Fruit fly (Drosophila melanogaster) whole organism, prepupa: Measurements from ENCODE around the gene CG8188.
A peak's percentile ranks its signal among the peaks of the same experiment; 100 is the strongest.

Experiments
- CG10631 ChIP-seq: fragments of 200-800 bp; sonication (Bioruptor generic); optimal IDR thresholded peaks from 2 replicates; lab custom pipeline; 2016; ENCODE audit warnings: missing biosample characterization, missing genetic modification characterization
- CG10669 ChIP-seq: fragments of 200-800 bp; sonication (Bioruptor generic); optimal IDR thresholded peaks from 3 replicates; lab custom pipeline; 2018; ENCODE audit warnings: missing biosample characterization, mild to moderate bottlenecking, missing genetic modification characterization, moderate library complexity
- CG11294 ChIP-seq: fragments of 200-800 bp; sonication (Bioruptor generic); IDR thresholded peaks from 2 replicates; pipeline ENCODE4 v1.3.6; 2022; ENCODE audit warnings: missing biosample characterization, missing genetic modification characterization
- CG11902 ChIP-seq: fragments of 200-800 bp; sonication (Bioruptor generic); optimal IDR thresholded peaks from 3 replicates; lab custom pipeline; 2016; ENCODE audit warnings: missing biosample characterization, missing genetic modification characterization
- CG15336 ChIP-seq: fragments of 200-800 bp; sonication (Bioruptor generic); IDR thresholded peaks from 2 replicates; pipeline ENCODE4 v1.3.6; 2022; ENCODE audit warnings: missing biosample characterization, missing genetic modification characterization
- CG1621 ChIP-seq: fragments of 200-800 bp; sonication (Bioruptor generic); optimal IDR thresholded peaks from 3 replicates; lab custom pipeline; 2018; ENCODE audit warnings: missing biosample characterization, mild to moderate bottlenecking, missing genetic modification characterization
- CG16779 ChIP-seq: fragments of 200-800 bp; sonication (Bioruptor generic); optimal IDR thresholded peaks from 3 replicates; lab custom pipeline; 2017; ENCODE audit warnings: missing biosample characterization, mild to moderate bottlenecking, missing genetic modification characterization
- CG31627 ChIP-seq: fragments of 200-800 bp; sonication (Bioruptor generic); optimal IDR thresholded peaks from 3 replicates; lab custom pipeline; 2016; ENCODE audit warnings: missing biosample characterization, missing genetic modification characterization
- CG32006 ChIP-seq: fragments of 200-800 bp; sonication (Bioruptor generic); optimal IDR thresholded peaks from 3 replicates; lab custom pipeline; 2017; ENCODE audit warnings: missing biosample characterization, mild to moderate bottlenecking, missing genetic modification characterization
- CG34406 ChIP-seq: fragments of 200-800 bp; sonication (Bioruptor generic); optimal IDR thresholded peaks from 3 replicates; lab custom pipeline; 2016; ENCODE audit warnings: missing biosample characterization, missing genetic modification characterization
- CG3919 ChIP-seq: fragments of 200-800 bp; sonication (Bioruptor generic); optimal IDR thresholded peaks from 3 replicates; lab custom pipeline; 2016; ENCODE audit warnings: missing biosample characterization, missing genetic modification characterization
- CG4318 ChIP-seq: fragments of 200-800 bp; sonication (Bioruptor generic); optimal IDR thresholded peaks from 3 replicates; lab custom pipeline; 2017; ENCODE audit warnings: missing biosample characterization, mild to moderate bottlenecking, missing genetic modification characterization
- CG6163 ChIP-seq: fragments of 200-800 bp; sonication (Bioruptor generic); IDR thresholded peaks from 3 replicates; pipeline ENCODE4 v1.3.6; 2022; ENCODE audit warnings: missing biosample characterization, missing genetic modification characterization
- CG6276 ChIP-seq: fragments of 200-800 bp; sonication (Bioruptor generic); optimal IDR thresholded peaks from 2 replicates; lab custom pipeline; 2017; ENCODE audit warnings: missing biosample characterization, mild to moderate bottlenecking, missing genetic modification characterization
- CG6792 ChIP-seq: fragments of 200-800 bp; sonication (Bioruptor generic); optimal IDR thresholded peaks from 3 replicates; lab custom pipeline; 2016; ENCODE audit warnings: missing biosample characterization, missing genetic modification characterization
- CG6808 ChIP-seq: fragments of 200-800 bp; sonication (Bioruptor generic); optimal IDR thresholded peaks from 3 replicates; lab custom pipeline; 2017; ENCODE audit warnings: missing biosample characterization, missing genetic modification characterization, mild to moderate bottlenecking, moderate library complexity, missing genetic modification reagents
- CG6854 ChIP-seq: fragments of 200-800 bp; sonication (Bioruptor generic); optimal IDR thresholded peaks from 2 replicates; lab custom pipeline; 2017; ENCODE audit warnings: missing biosample characterization, mild to moderate bottlenecking, missing genetic modification characterization
- CG7368 ChIP-seq: fragments of 200-800 bp; sonication (Bioruptor generic); optimal IDR thresholded peaks from 3 replicates; lab custom pipeline; 2016; ENCODE audit warnings: missing biosample characterization, missing genetic modification characterization
- CG8119 ChIP-seq: fragments of 200-800 bp; sonication (Bioruptor generic); IDR thresholded peaks from 3 replicates; pipeline ENCODE4 v1.3.6; 2022; ENCODE audit warnings: missing biosample characterization, missing genetic modification characterization
- CG8632 ChIP-seq: fragments of 200-800 bp; sonication (Bioruptor generic); optimal IDR thresholded peaks from 3 replicates; lab custom pipeline; 2016; ENCODE audit warnings: missing biosample characterization, missing genetic modification characterization
- CG9139 ChIP-seq: fragments of 200-800 bp; sonication (Bioruptor generic); optimal IDR thresholded peaks from 3 replicates; lab custom pipeline; 2017; ENCODE audit warnings: missing biosample characterization, mild to moderate bottlenecking, missing genetic modification characterization
- Eip78C ChIP-seq: fragments of 200-800 bp; sonication (Bioruptor generic); peaks from one replicate; lab custom pipeline; 2016; ENCODE audit warnings: missing biosample characterization, missing genetic modification characterization
- Ets21C ChIP-seq: fragments of 200-800 bp; sonication (Bioruptor generic); optimal IDR thresholded peaks from 3 replicates; lab custom pipeline; 2016; ENCODE audit warnings: missing biosample characterization, missing genetic modification characterization
- Ets96B ChIP-seq: fragments of 200-800 bp; optimal IDR thresholded peaks from 2 replicates; lab custom pipeline; 2019; ENCODE audit warnings: missing biosample characterization, mild to moderate bottlenecking, missing genetic modification characterization, moderate library complexity
- Hr38 ChIP-seq: sonication (Bioruptor generic); optimal IDR thresholded peaks from 2 replicates; lab custom pipeline; 2016; ENCODE audit warnings: missing biosample characterization, missing genetic modification characterization
- Hr39 ChIP-seq: fragments of 200-800 bp; sonication (Bioruptor generic); optimal IDR thresholded peaks from 2 replicates; lab custom pipeline; 2016; ENCODE audit warnings: missing biosample characterization, missing genetic modification characterization
- Hr4 ChIP-seq: fragments of 200-800 bp; sonication (Bioruptor generic); optimal IDR thresholded peaks from 3 replicates; lab custom pipeline; 2016; ENCODE audit warnings: missing biosample characterization, missing genetic modification characterization
- Lpt ChIP-seq: fragments of 200-800 bp; sonication (Bioruptor generic); optimal IDR thresholded peaks from 3 replicates; lab custom pipeline; 2016; ENCODE audit warnings: missing biosample characterization, missing genetic modification characterization
- Met ChIP-seq: fragments of 200-800 bp; sonication (Bioruptor generic); optimal IDR thresholded peaks from 3 replicates; lab custom pipeline; 2016; ENCODE audit warnings: missing biosample characterization, missing genetic modification characterization
- Smox ChIP-seq: fragments of 200-800 bp; sonication (Bioruptor generic); optimal IDR thresholded peaks from 3 replicates; lab custom pipeline; 2016; ENCODE audit warnings: missing biosample characterization, missing genetic modification characterization
- Sox102F ChIP-seq: fragments of 200-800 bp; sonication (Bioruptor generic); optimal IDR thresholded peaks from 2 replicates; lab custom pipeline; 2016; ENCODE audit warnings: missing biosample characterization, mild to moderate bottlenecking, missing genetic modification characterization
- Sox15 ChIP-seq: fragments of 200-800 bp; sonication (Bioruptor generic); optimal IDR thresholded peaks from 3 replicates; lab custom pipeline; 2016; ENCODE audit warnings: missing biosample characterization, missing genetic modification characterization
- achi ChIP-seq: fragments of 200-800 bp; sonication (Bioruptor generic); optimal IDR thresholded peaks from 3 replicates; lab custom pipeline; 2016; ENCODE audit warnings: missing biosample characterization, missing genetic modification characterization
- acj6 ChIP-seq: fragments of 200-800 bp; sonication (Bioruptor generic); optimal IDR thresholded peaks from 3 replicates; lab custom pipeline; 2016; ENCODE audit warnings: missing biosample characterization, missing genetic modification characterization
- dac ChIP-seq: fragments of 200-800 bp; sonication (Bioruptor generic); optimal IDR thresholded peaks from 2 replicates; lab custom pipeline; 2017; ENCODE audit warnings: missing biosample characterization, mild to moderate bottlenecking, missing genetic modification characterization
- dsx ChIP-seq: fragments of 200-800 bp; optimal IDR thresholded peaks from 3 replicates; lab custom pipeline; 2019; ENCODE audit warnings: missing biosample characterization, mild to moderate bottlenecking, missing genetic modification characterization, moderate library complexity; ENCODE audit not compliant: poor library complexity, severe bottlenecking
- eg ChIP-seq: fragments of 200-800 bp; sonication (Bioruptor generic); IDR thresholded peaks from 3 replicates; pipeline ENCODE4 v1.3.6; 2022; ENCODE audit warnings: missing biosample characterization, missing genetic modification characterization
- esn ChIP-seq: fragments of 200-800 bp; sonication (Bioruptor generic); optimal IDR thresholded peaks from 2 replicates; lab custom pipeline; 2016; ENCODE audit warnings: missing biosample characterization, mild to moderate bottlenecking, missing genetic modification characterization, moderate library complexity
- fd59A ChIP-seq: fragments of 200-800 bp; sonication (Bioruptor generic); optimal IDR thresholded peaks from 2 replicates; lab custom pipeline; 2017; ENCODE audit warnings: missing biosample characterization, mild to moderate bottlenecking, missing genetic modification characterization, missing genetic modification reagents
- fd85E ChIP-seq: fragments of 200-800 bp; sonication (Bioruptor generic); optimal IDR thresholded peaks from 3 replicates; lab custom pipeline; 2016; ENCODE audit warnings: missing biosample characterization, missing genetic modification characterization
- fkh ChIP-seq: fragments of 200-800 bp; sonication (Bioruptor generic); optimal IDR thresholded peaks from 3 replicates; lab custom pipeline; 2017; ENCODE audit warnings: missing biosample characterization, mild to moderate bottlenecking, missing genetic modification characterization, moderate library complexity
- net ChIP-seq: fragments of 200-800 bp; sonication (Bioruptor generic); optimal IDR thresholded peaks from 3 replicates; lab custom pipeline; 2016; ENCODE audit warnings: missing biosample characterization, missing genetic modification characterization
- pdm3 ChIP-seq: fragments of 200-800 bp; sonication (Bioruptor generic); optimal IDR thresholded peaks from 3 replicates; lab custom pipeline; 2016; ENCODE audit warnings: missing biosample characterization, missing genetic modification characterization
- salr ChIP-seq, 2 experiments: fragments of 200-800 bp; sonication (Bioruptor generic); optimal IDR thresholded peaks; 3 replicates each; lab custom pipeline; 2016 to 2018; ENCODE audit warnings: missing biosample characterization in 2 of 2, missing genetic modification characterization in 2 of 2, mild to moderate bottlenecking in 1 of 2
- spab ChIP-seq: fragments of 200-800 bp; sonication (Bioruptor generic); optimal IDR thresholded peaks from 2 replicates; lab custom pipeline; 2017; ENCODE audit warnings: missing biosample characterization, mild to moderate bottlenecking, missing genetic modification characterization, missing genetic modification reagents
- ss ChIP-seq, 2 experiments: fragments of 200-800 bp; sonication (Bioruptor generic); optimal IDR thresholded peaks; 2 replicates in 1 of 2; 3 replicates in 1 of 2; lab custom pipeline; 2017 to 2018; ENCODE audit warnings: mild to moderate bottlenecking in 2 of 2, missing biosample characterization in 2 of 2, missing genetic modification characterization in 2 of 2, moderate library complexity in 1 of 2
- svp ChIP-seq: fragments of 200-800 bp; sonication (Bioruptor generic); peaks from one replicate; lab custom pipeline; 2016; ENCODE audit warnings: missing biosample characterization, missing genetic modification characterization
- topi ChIP-seq: fragments of 200-800 bp; sonication (Bioruptor generic); optimal IDR thresholded peaks from 3 replicates; lab custom pipeline; 2016; ENCODE audit warnings: missing biosample characterization, missing genetic modification characterization
- vri ChIP-seq: fragments of 200-800 bp; sonication (Bioruptor generic); optimal IDR thresholded peaks from 3 replicates; lab custom pipeline; 2016; ENCODE audit warnings: missing biosample characterization, mild to moderate bottlenecking, missing genetic modification characterization

CG8188 gene

DNA sequence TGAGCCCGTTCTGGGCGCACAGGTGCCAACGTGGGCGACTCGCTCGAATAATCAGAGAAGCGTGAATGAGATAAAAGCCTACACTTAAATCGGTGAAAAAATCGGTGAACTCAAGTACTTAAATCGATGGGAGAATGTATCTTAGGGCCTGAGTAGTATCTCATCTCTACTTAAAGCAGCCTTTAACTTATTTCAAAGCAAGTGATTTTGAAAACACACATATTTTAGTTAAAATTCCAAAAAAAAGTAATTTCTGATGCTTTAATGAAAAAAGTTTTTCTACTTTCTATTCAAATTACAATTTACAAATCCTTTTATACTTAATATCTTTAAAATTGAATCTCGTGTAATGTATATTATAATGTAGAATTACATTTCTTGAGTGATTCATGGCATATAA lies 29.9 kb upstream of the CG8188 start:
- no peak for TF ChIP-seq CG34406 (GFP tag; lab: Kevin White, UChicago)
- TF ChIP-seq CG15336 (GFP tag; lab: Robert Waterston, UW), result peak; percentile 18; the same call in 1 of the 2 replicates
- TF ChIP-seq CG8119 (GFP tag; lab: Robert Waterston, UW), result 0 out of 3 replicates have a peak, but pooled peaks have one; percentile 12
- TF ChIP-seq Eip78C (GFP tag; lab: Kevin White, UChicago), result peak; percentile 29
- TF ChIP-seq acj6 (GFP tag; lab: Kevin White, UChicago), result peak; percentile 57
- TF ChIP-seq eg, result peak; percentile 24; the same call in 1 of the 3 replicates
- TF ChIP-seq salr (GFP tag; optimal IDR thresholded peaks at IDR 0.05; lab: Kevin White, UChicago), result peak in 1 of 2 experiments; percentile 39
- no peak for TF ChIP-seq fd85E (GFP tag; lab: Kevin White, UChicago)
- peak; percentile 23 for TF ChIP-seq CG4318 (GFP tag; lab: Kevin White, UChicago)
- TF ChIP-seq CG9139 (GFP tag; lab: Kevin White, UChicago), result no peak
- TF ChIP-seq CG11902 (GFP tag; lab: Kevin White, UChicago), result no peak
- TF ChIP-seq CG6276 (GFP tag; lab: Kevin White, UChicago), result peak; percentile 18
- no peak for TF ChIP-seq Hr39 (GFP tag; lab: Kevin White, UChicago)
- TF ChIP-seq Met (GFP tag; lab: Kevin White, UChicago), result peak; percentile 21
- TF ChIP-seq CG6854 (GFP tag; lab: Kevin White, UChicago), result no peak
- peak; percentile 47 for TF ChIP-seq CG3919
- TF ChIP-seq Hr4 (GFP tag; lab: Kevin White, UChicago), result peak; percentile 22
- TF ChIP-seq topi (GFP tag; lab: Kevin White, UChicago), result no peak
- peak; percentile 70 for TF ChIP-seq CG32006 (GFP tag; lab: Kevin White, UChicago)
- peak; percentile 31 for TF ChIP-seq svp (GFP tag; lab: Kevin White, UChicago)
- TF ChIP-seq Lpt, result no peak

DNA sequence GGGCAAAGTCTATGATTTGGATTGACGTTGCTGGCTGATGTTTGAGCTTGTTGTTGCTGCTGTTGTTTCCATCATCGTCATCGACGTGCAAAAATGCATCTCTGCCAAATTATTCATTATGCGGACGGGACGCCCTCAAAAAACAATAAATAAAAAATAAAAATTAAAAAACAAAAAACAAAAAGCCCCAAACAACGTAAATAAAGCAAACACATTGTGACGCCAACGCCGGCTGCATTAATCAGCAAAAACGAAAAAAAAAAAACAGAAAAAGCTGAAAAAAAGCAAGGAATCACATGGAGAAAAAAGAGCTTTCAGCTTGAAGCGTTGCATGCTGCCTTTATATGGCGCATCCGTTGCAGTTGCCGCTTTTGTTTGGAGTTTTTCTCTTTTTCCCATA lies 29.3 kb upstream of the CG8188 start:
- no peak for TF ChIP-seq spab (GFP tag; lab: Kevin White, UChicago)
- TF ChIP-seq vri, result no peak
- TF ChIP-seq fkh (GFP tag; lab: Kevin White, UChicago), result no peak
- TF ChIP-seq Met (GFP tag; lab: Kevin White, UChicago), result no peak
- TF ChIP-seq net (GFP tag; lab: Kevin White, UChicago), result no peak
- no peak for TF ChIP-seq Sox15 (GFP tag; lab: Kevin White, UChicago)
- TF ChIP-seq Lpt, result no peak
- no peak for TF ChIP-seq CG31627 (GFP tag; lab: Kevin White, UChicago)
- TF ChIP-seq Hr4 (GFP tag; lab: Kevin White, UChicago), result no peak
- TF ChIP-seq CG9139 (GFP tag; lab: Kevin White, UChicago), result peak; percentile 40
- TF ChIP-seq dac, result no peak
- no peak for TF ChIP-seq dsx (GFP tag; lab: Kevin White, UChicago)
- TF ChIP-seq CG4318 (GFP tag; lab: Kevin White, UChicago), result no peak
- TF ChIP-seq CG6276 (GFP tag; lab: Kevin White, UChicago), result no peak
- TF ChIP-seq Ets21C (GFP tag; lab: Kevin White, UChicago), result no peak
- no peak for TF ChIP-seq Hr39 (GFP tag; lab: Kevin White, UChicago)
- peak; percentile 29 to 44 for TF ChIP-seq ss (GFP tag; optimal IDR thresholded peaks at IDR 0.05; lab: Kevin White, UChicago)
- TF ChIP-seq topi (GFP tag; lab: Kevin White, UChicago), result peak; percentile 30
- no peak for TF ChIP-seq esn (GFP tag; lab: Kevin White, UChicago)
- TF ChIP-seq CG16779, result peak; percentile 47
- no peak for TF ChIP-seq CG10669 (GFP tag; lab: Kevin White, UChicago)
- no peak for TF ChIP-seq fd85E (GFP tag; lab: Kevin White, UChicago)
- TF ChIP-seq CG11294 (GFP tag; lab: Robert Waterston, UW), result no peak
- TF ChIP-seq Ets96B (tag; lab: Kevin White, UChicago), result no peak
- TF ChIP-seq CG6792 (GFP tag; lab: Kevin White, UChicago), result no peak
- TF ChIP-seq CG8632 (GFP tag; lab: Kevin White, UChicago), result no peak
- TF ChIP-seq fd59A (GFP tag; lab: Kevin White, UChicago), result no peak
- no peak for TF ChIP-seq CG7368 (GFP tag; lab: Kevin White, UChicago)
- peak; percentile 60; the same call in 2 of the 3 replicates for TF ChIP-seq CG6163
- no peak for TF ChIP-seq pdm3 (GFP tag; lab: Kevin White, UChicago)
- TF ChIP-seq Sox102F (GFP tag; lab: Kevin White, UChicago), result no peak
- no peak for TF ChIP-seq CG3919
- TF ChIP-seq achi (GFP tag; lab: Kevin White, UChicago), result no peak
- no peak for TF ChIP-seq CG1621 (tag; lab: Kevin White, UChicago)
- peak; percentile 39 for TF ChIP-seq CG6808 (GFP tag; lab: Kevin White, UChicago)
- 0 out of 2 replicates have a peak, but pooled peaks have one; percentile 21 for TF ChIP-seq CG15336 (GFP tag; lab: Robert Waterston, UW)
- TF ChIP-seq CG10631, result no peak
- no peak for TF ChIP-seq Smox (GFP tag; lab: Kevin White, UChicago)
- no peak for TF ChIP-seq Hr38 (GFP tag; lab: Kevin White, UChicago)
